Fruit fly (Drosophila melanogaster) whole organism, prepupa: Measurements from ENCODE around the gene CG5021.

Experiments
- Blimp-1 ChIP-seq: fragments of 200-800 bp; sonication (Bioruptor generic); optimal IDR thresholded peaks from 3 replicates; lab custom pipeline; 2017; ENCODE audit warnings: missing biosample characterization, missing genetic modification characterization, mild to moderate bottlenecking, moderate library complexity, missing genetic modification reagents
- CG10669 ChIP-seq: fragments of 200-800 bp; sonication (Bioruptor generic); optimal IDR thresholded peaks from 3 replicates; lab custom pipeline; 2018; ENCODE audit warnings: missing biosample characterization, mild to moderate bottlenecking, missing genetic modification characterization, moderate library complexity
- CG11294 ChIP-seq: fragments of 200-800 bp; sonication (Bioruptor generic); IDR thresholded peaks from 2 replicates; pipeline ENCODE4 v1.3.6; 2022; ENCODE audit warnings: missing biosample characterization, missing genetic modification characterization
- CG15336 ChIP-seq: fragments of 200-800 bp; sonication (Bioruptor generic); IDR thresholded peaks from 2 replicates; pipeline ENCODE4 v1.3.6; 2022; ENCODE audit warnings: missing biosample characterization, missing genetic modification characterization
- CG1621 ChIP-seq: fragments of 200-800 bp; sonication (Bioruptor generic); optimal IDR thresholded peaks from 3 replicates; lab custom pipeline; 2018; ENCODE audit warnings: missing biosample characterization, mild to moderate bottlenecking, missing genetic modification characterization
- CG16779 ChIP-seq: fragments of 200-800 bp; sonication (Bioruptor generic); optimal IDR thresholded peaks from 3 replicates; lab custom pipeline; 2017; ENCODE audit warnings: missing biosample characterization, mild to moderate bottlenecking, missing genetic modification characterization
- CG3919 ChIP-seq: fragments of 200-800 bp; sonication (Bioruptor generic); optimal IDR thresholded peaks from 3 replicates; lab custom pipeline; 2016; ENCODE audit warnings: missing biosample characterization, missing genetic modification characterization
- CG6163 ChIP-seq: fragments of 200-800 bp; sonication (Bioruptor generic); IDR thresholded peaks from 3 replicates; pipeline ENCODE4 v1.3.6; 2022; ENCODE audit warnings: missing biosample characterization, missing genetic modification characterization
- CG6808 ChIP-seq: fragments of 200-800 bp; sonication (Bioruptor generic); optimal IDR thresholded peaks from 3 replicates; lab custom pipeline; 2017; ENCODE audit warnings: missing biosample characterization, missing genetic modification characterization, mild to moderate bottlenecking, moderate library complexity, missing genetic modification reagents
- CG6854 ChIP-seq: fragments of 200-800 bp; sonication (Bioruptor generic); optimal IDR thresholded peaks from 2 replicates; lab custom pipeline; 2017; ENCODE audit warnings: missing biosample characterization, mild to moderate bottlenecking, missing genetic modification characterization
- CG7368 ChIP-seq: fragments of 200-800 bp; sonication (Bioruptor generic); optimal IDR thresholded peaks from 3 replicates; lab custom pipeline; 2016; ENCODE audit warnings: missing biosample characterization, missing genetic modification characterization
- CG8319 ChIP-seq: fragments of 200-800 bp; sonication (Bioruptor generic); optimal IDR thresholded peaks from 3 replicates; lab custom pipeline; 2016; ENCODE audit warnings: missing biosample characterization, missing genetic modification characterization
- CG9139 ChIP-seq: fragments of 200-800 bp; sonication (Bioruptor generic); optimal IDR thresholded peaks from 3 replicates; lab custom pipeline; 2017; ENCODE audit warnings: missing biosample characterization, mild to moderate bottlenecking, missing genetic modification characterization
- Eip78C ChIP-seq: fragments of 200-800 bp; sonication (Bioruptor generic); peaks from one replicate; lab custom pipeline; 2016; ENCODE audit warnings: missing biosample characterization, missing genetic modification characterization
- Gug ChIP-seq: fragments of 200-800 bp; sonication (Bioruptor generic); IDR thresholded peaks from 2 replicates; pipeline ENCODE4 v1.3.6; 2022; ENCODE audit warnings: missing biosample characterization, missing genetic modification characterization
- Hr38 ChIP-seq: sonication (Bioruptor generic); optimal IDR thresholded peaks from 2 replicates; lab custom pipeline; 2016; ENCODE audit warnings: missing biosample characterization, missing genetic modification characterization
- Hr4 ChIP-seq: fragments of 200-800 bp; sonication (Bioruptor generic); optimal IDR thresholded peaks from 3 replicates; lab custom pipeline; 2016; ENCODE audit warnings: missing biosample characterization, missing genetic modification characterization
- Lpt ChIP-seq: fragments of 200-800 bp; sonication (Bioruptor generic); optimal IDR thresholded peaks from 3 replicates; lab custom pipeline; 2016; ENCODE audit warnings: missing biosample characterization, missing genetic modification characterization
- Met ChIP-seq: fragments of 200-800 bp; sonication (Bioruptor generic); optimal IDR thresholded peaks from 3 replicates; lab custom pipeline; 2016; ENCODE audit warnings: missing biosample characterization, missing genetic modification characterization
- Sox102F ChIP-seq: fragments of 200-800 bp; sonication (Bioruptor generic); optimal IDR thresholded peaks from 2 replicates; lab custom pipeline; 2016; ENCODE audit warnings: missing biosample characterization, mild to moderate bottlenecking, missing genetic modification characterization
- Sox14 ChIP-seq: fragments of 200-800 bp; sonication (Bioruptor generic); optimal IDR thresholded peaks from 3 replicates; lab custom pipeline; 2016; ENCODE audit warnings: missing biosample characterization, missing genetic modification characterization
- acj6 ChIP-seq: fragments of 200-800 bp; sonication (Bioruptor generic); optimal IDR thresholded peaks from 3 replicates; lab custom pipeline; 2016; ENCODE audit warnings: missing biosample characterization, missing genetic modification characterization
- cyc ChIP-seq: fragments of 200-800 bp; sonication (Bioruptor generic); optimal IDR thresholded peaks from 3 replicates; lab custom pipeline; 2016; ENCODE audit warnings: missing biosample characterization, missing genetic modification characterization
- eg ChIP-seq: fragments of 200-800 bp; sonication (Bioruptor generic); IDR thresholded peaks from 3 replicates; pipeline ENCODE4 v1.3.6; 2022; ENCODE audit warnings: missing biosample characterization, missing genetic modification characterization
- fkh ChIP-seq: fragments of 200-800 bp; sonication (Bioruptor generic); optimal IDR thresholded peaks from 3 replicates; lab custom pipeline; 2017; ENCODE audit warnings: missing biosample characterization, mild to moderate bottlenecking, missing genetic modification characterization, moderate library complexity
- lz ChIP-seq: fragments of 200-800 bp; sonication (Bioruptor generic); optimal IDR thresholded peaks from 3 replicates; lab custom pipeline; 2016; ENCODE audit warnings: missing biosample characterization, missing genetic modification characterization
- net ChIP-seq: fragments of 200-800 bp; sonication (Bioruptor generic); optimal IDR thresholded peaks from 3 replicates; lab custom pipeline; 2016; ENCODE audit warnings: missing biosample characterization, missing genetic modification characterization
- ss ChIP-seq, 2 experiments: fragments of 200-800 bp; sonication (Bioruptor generic); optimal IDR thresholded peaks; 2 replicates in 1 of 2; 3 replicates in 1 of 2; lab custom pipeline; 2017 to 2018; ENCODE audit warnings: mild to moderate bottlenecking in 2 of 2, missing biosample characterization in 2 of 2, missing genetic modification characterization in 2 of 2, moderate library complexity in 1 of 2
- svp ChIP-seq: fragments of 200-800 bp; sonication (Bioruptor generic); peaks from one replicate; lab custom pipeline; 2016; ENCODE audit warnings: missing biosample characterization, missing genetic modification characterization
- topi ChIP-seq: fragments of 200-800 bp; sonication (Bioruptor generic); optimal IDR thresholded peaks from 3 replicates; lab custom pipeline; 2016; ENCODE audit warnings: missing biosample characterization, missing genetic modification characterization

Gene CG5021

DNA sequence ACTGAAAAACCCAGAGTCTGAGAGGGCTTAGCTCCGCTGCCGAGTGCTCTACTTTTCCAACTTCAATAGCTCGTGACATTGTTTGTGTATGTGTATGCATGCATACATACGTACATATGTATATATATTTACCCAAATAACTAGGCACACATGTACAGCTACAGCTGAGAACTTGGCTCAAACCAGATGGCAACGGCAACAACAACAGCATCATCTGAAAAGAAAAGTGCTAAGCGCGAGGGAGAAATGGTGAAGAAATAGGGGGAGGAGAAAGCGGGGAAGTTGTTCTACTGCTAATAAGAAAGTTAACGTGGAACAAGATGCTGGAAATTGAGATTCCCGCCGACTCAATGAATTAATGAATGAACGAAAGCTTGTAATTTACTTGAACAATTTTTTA is 41.6 kb upstream of the CG5021 start:
- TF ChIP-seq CG3919 (GFP tag; lab: Kevin White, UChicago) (no peak), CG11294 (no peak), fkh (GFP tag; lab: Kevin White, UChicago) (peak; percentile 20), CG8319 (GFP tag; lab: Kevin White, UChicago) (no peak), CG9139 (no peak)

DNA sequence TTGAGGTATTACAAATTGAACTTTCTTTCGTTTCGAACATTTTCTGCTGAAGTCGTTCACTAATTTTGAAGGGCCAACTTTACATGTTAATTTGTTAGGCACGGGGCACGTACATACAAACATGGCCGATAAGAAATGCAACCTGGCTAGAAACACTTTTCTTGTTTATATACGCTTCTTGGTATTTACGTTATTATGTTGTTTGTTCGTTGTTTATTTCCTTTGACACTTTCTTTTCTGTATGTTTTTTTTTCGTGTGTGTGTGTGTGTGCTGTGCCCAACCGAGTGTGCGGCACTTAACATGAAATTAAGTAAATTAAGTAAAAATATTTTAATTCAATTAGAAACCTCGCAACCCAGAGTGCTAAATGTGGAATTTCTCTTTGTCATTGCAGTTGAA is 41.0 kb upstream of the CG5021 start:
- TF ChIP-seq fkh (GFP tag; lab: Kevin White, UChicago) (peak; percentile 34), acj6 (GFP tag; lab: Kevin White, UChicago) (no peak)
- TF ChIP-seq, all 60 proteins: peak for 1

DNA sequence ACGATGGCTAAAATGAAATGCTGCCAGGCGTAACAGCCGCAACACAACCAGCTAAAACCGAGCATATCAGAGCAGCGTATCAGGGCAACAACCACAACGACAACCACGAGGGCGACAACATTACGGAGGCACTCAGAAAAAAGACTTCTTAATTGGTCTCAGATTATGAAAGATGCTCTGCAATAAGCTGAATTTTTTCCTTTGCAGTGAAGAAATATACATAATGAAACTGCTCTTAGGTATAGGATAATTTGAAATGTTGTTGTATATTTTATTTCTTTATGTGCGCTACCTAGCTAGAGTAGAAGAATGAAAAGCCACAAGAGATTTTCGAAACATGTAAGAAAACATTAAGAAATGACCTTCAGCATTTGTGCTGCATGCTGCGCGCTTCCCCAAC is 37.1 kb upstream of the CG5021 start:
- TF ChIP-seq CG16779 (no peak), Hr38 (GFP tag; lab: Kevin White, UChicago) (no peak), CG9139 (no peak), cyc (GFP tag; lab: Kevin White, UChicago) (no peak), CG7368 (GFP tag; lab: Kevin White, UChicago) (no peak), Hr4 (GFP tag; lab: Kevin White, UChicago) (peak; percentile 33), ss (GFP tag; optimal IDR thresholded peaks at IDR 0.05; lab: Kevin White, UChicago) (no peak), lz (GFP tag; lab: Kevin White, UChicago) (no peak), Eip78C (peak; percentile 51), CG6808 (GFP tag; lab: Kevin White, UChicago) (no peak), CG6163 (GFP tag; lab: Robert Waterston, UW) (no peak), CG10669 (no peak), CG15336 (GFP tag; lab: Robert Waterston, UW) (0 out of 2 replicates have a peak, but pooled peaks have one; percentile 33)

DNA sequence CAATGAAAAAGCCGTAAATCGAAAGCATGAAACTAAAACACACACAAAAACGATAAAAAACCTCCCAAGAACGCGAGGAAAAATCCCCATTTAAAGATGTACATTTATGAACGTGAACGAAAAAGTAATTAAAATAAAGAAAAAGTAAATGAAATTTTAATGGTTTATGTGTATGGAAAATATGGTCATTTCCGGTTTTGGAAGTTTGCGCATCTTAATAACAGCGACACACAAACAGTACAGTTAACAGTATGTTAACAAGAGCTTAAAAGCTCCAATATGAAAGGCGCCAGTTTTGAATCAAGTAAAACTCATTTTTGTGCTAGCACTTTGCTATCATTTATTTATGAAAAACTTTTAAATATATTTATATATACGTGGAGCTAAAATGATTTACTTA is 34.7 kb upstream of the CG5021 start:
- TF ChIP-seq Eip78C (peak; percentile 88), Gug (GFP tag; lab: Robert Waterston, UW) (no peak), Sox102F (GFP tag; lab: Kevin White, UChicago) (peak; percentile 36), Met (GFP tag; lab: Kevin White, UChicago) (peak; percentile 38)

DNA sequence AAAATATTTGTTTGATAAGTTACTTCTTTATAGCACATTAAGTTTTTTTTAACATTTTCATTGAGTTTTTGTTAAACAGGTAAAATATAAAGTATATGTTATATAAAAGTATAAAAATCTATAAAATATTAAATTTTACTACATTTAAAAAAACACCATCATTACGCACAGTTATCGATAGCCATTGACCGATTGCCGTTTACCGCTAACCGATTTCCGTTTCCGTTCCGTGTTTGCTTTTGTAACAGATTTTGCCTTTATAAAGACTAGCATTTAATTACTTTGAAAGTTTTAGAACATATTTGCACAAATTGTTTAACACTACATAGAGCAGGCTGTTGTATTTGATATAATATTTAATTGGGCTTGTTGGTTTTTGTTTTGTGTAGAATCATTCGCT is 27.0 kb upstream of the CG5021 start:
- no peak for TF ChIP-seq Lpt (GFP tag; lab: Kevin White, UChicago)
- TF ChIP-seq svp (GFP tag; lab: Kevin White, UChicago) = no peak
- TF ChIP-seq Sox14 (GFP tag; lab: Kevin White, UChicago) = no peak
- TF ChIP-seq CG1621 (tag; lab: Kevin White, UChicago) = no peak
- no peak for TF ChIP-seq CG6854
- no peak for TF ChIP-seq CG6163 (GFP tag; lab: Robert Waterston, UW)
- TF ChIP-seq topi (GFP tag; lab: Kevin White, UChicago) = no peak
- TF ChIP-seq, all 60 proteins: peak for 0

DNA sequence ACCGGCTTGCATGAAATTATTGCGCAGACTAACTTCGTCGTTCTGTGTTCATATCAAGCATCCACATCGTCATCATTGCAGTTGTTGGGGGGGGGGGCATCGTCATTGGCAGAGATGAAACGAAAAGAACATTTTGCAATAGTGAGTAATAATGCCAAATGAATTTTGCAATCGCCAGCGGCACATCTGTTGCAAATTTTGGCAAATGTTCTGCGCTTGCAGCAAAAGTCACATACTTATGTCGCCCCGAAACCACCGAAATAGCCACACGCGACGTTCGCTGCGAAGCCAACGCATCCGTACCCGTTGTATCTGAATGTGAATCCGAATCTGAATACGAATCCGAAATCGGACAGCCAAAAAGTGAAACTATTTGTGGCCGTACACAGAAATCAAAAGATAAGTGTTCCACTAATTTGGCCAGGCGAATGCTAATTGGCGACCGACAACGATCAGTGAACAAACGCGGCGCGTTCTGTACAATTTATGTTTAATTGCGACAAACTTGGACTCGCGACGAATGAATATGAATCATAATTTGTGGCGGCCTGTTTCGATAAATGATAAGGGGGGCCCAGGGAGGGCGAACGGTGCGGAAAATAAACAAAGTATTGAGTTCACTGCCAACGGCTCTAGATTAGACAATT is 18.7 kb upstream of the CG5021 start:
- no peak for TF ChIP-seq CG6854
- peak; percentile 55 for TF ChIP-seq net (GFP tag; lab: Kevin White, UChicago)
- no peak for TF ChIP-seq CG11294
- peak; percentile 58 for TF ChIP-seq fkh (GFP tag; lab: Kevin White, UChicago)
- no peak for TF ChIP-seq Blimp-1 (GFP tag; lab: Kevin White, UChicago)
- no peak for TF ChIP-seq CG10669
- no peak for TF ChIP-seq eg (GFP tag; lab: Robert Waterston, UW)
- TF ChIP-seq svp (GFP tag; lab: Kevin White, UChicago) = no peak
